Fruit fly (Drosophila melanogaster) whole organism, embryonic: ENCODE results near the gene CG6168.

ENCODE experiments used
- Adf1 ChIP-seq: fragments of 200-800 bp; sonication (Bioruptor generic); IDR thresholded peaks from 2 replicates; pipeline ENCODE4 v1.3.6; 2022; ENCODE audit warnings: missing biosample characterization, missing genetic modification characterization
- Awh ChIP-seq: fragments of 200-800 bp; sonication (Bioruptor generic); IDR thresholded peaks from 2 replicates; pipeline ENCODE4, ENCODE4 v1.3.6; 2022; ENCODE audit warnings: missing biosample characterization, missing genetic modification characterization
- Bgb ChIP-seq: fragments of 200-800 bp; sonication (Bioruptor generic); IDR thresholded peaks from 2 replicates; pipeline ENCODE4 v1.3.6; 2022; ENCODE audit warnings: missing biosample characterization, missing genetic modification characterization; ENCODE audit not compliant: partially characterized antibody
- Bteb2 ChIP-seq: fragments of 200-800 bp; sonication (Bioruptor generic); optimal IDR thresholded peaks from 2 replicates; lab custom pipeline; 2016; ENCODE audit warnings: missing biosample characterization, missing genetic modification characterization
- CG10147 ChIP-seq: fragments of 200-800 bp; sonication (Bioruptor generic); optimal IDR thresholded peaks from 2 replicates; lab custom pipeline; 2019; ENCODE audit warnings: missing biosample characterization, mild to moderate bottlenecking, missing genetic modification characterization, moderate library complexity
- CG10543 ChIP-seq: fragments of 200-800 bp; sonication (Bioruptor generic); optimal IDR thresholded peaks from 3 replicates; lab custom pipeline; 2017; ENCODE audit warnings: missing biosample characterization, mild to moderate bottlenecking, missing genetic modification characterization, moderate library complexity
- CG10654 ChIP-seq: fragments of 200-800 bp; sonication (Bioruptor generic); optimal IDR thresholded peaks from 2 replicates; lab custom pipeline; 2016; ENCODE audit warnings: missing biosample characterization, missing genetic modification characterization
- CG11504 ChIP-seq: fragments of 200-800 bp; sonication (Bioruptor generic); optimal IDR thresholded peaks from 3 replicates; lab custom pipeline; 2019; ENCODE audit warnings: missing biosample characterization, mild to moderate bottlenecking, missing genetic modification characterization, moderate library complexity
- CG12942 ChIP-seq: fragments of 200-800 bp; sonication (Bioruptor generic); optimal IDR thresholded peaks from 3 replicates; lab custom pipeline; 2016; ENCODE audit warnings: missing biosample characterization, missing genetic modification characterization
- CG15514 ChIP-seq: fragments of 200-800 bp; sonication (Bioruptor generic); optimal IDR thresholded peaks from 3 replicates; lab custom pipeline; 2017; ENCODE audit warnings: missing biosample characterization, missing genetic modification characterization, mild to moderate bottlenecking, moderate library complexity, missing genetic modification reagents
- CG3065 ChIP-seq: fragments of 200-800 bp; sonication (Bioruptor generic); optimal IDR thresholded peaks from 2 replicates; lab custom pipeline; 2016; ENCODE audit warnings: missing biosample characterization, missing genetic modification characterization
- CG31365 ChIP-seq: fragments of 200-800 bp; sonication (Bioruptor generic); optimal IDR thresholded peaks from 2 replicates; lab custom pipeline; 2018; ENCODE audit warnings: missing biosample characterization, mild to moderate bottlenecking, missing genetic modification characterization
- CG34376 ChIP-seq: fragments of 200-800 bp; sonication (Bioruptor generic); optimal IDR thresholded peaks from 2 replicates; lab custom pipeline; 2018; ENCODE audit warnings: missing biosample characterization, mild to moderate bottlenecking, missing genetic modification characterization
- CG3838 ChIP-seq: fragments of 200-800 bp; sonication (Bioruptor generic); optimal IDR thresholded peaks from 3 replicates; lab custom pipeline; 2016; ENCODE audit warnings: missing biosample characterization, missing genetic modification characterization
- CG6272 ChIP-seq: fragments of 200-800 bp; sonication (Bioruptor generic); IDR thresholded peaks from 2 replicates; pipeline ENCODE4 v1.3.6; 2022; ENCODE audit warnings: missing biosample characterization, missing genetic modification characterization
- CG7839 ChIP-seq: fragments of 200-800 bp; sonication (Bioruptor generic); optimal IDR thresholded peaks from 3 replicates; lab custom pipeline; 2018; ENCODE audit warnings: missing biosample characterization, mild to moderate bottlenecking, missing genetic modification characterization, moderate library complexity
- CG9437 ChIP-seq: fragments of 200-800 bp; sonication (Bioruptor generic); optimal IDR thresholded peaks from 2 replicates; lab custom pipeline; 2018; ENCODE audit warnings: missing biosample characterization, mild to moderate bottlenecking, missing genetic modification characterization
- CG9817 ChIP-seq: fragments of 200-800 bp; sonication (Bioruptor generic); optimal IDR thresholded peaks from 2 replicates; lab custom pipeline; 2018; ENCODE audit warnings: missing biosample characterization, mild to moderate bottlenecking, missing genetic modification characterization, moderate library complexity
- CG9876 ChIP-seq: fragments of 200-800 bp; sonication (Bioruptor generic); optimal IDR thresholded peaks from 2 replicates; lab custom pipeline; 2016; ENCODE audit warnings: missing biosample characterization, missing genetic modification characterization
- CTCF ChIP-seq: fragments of 200-800 bp; sonication (Bioruptor generic); optimal IDR thresholded peaks from 2 replicates; lab custom pipeline; 2017; ENCODE audit warnings: missing biosample characterization, mild to moderate bottlenecking, missing genetic modification characterization, moderate library complexity
- CrebB ChIP-seq: fragments of 200-800 bp; sonication (Bioruptor generic); optimal IDR thresholded peaks from 3 replicates; lab custom pipeline; 2018; ENCODE audit warnings: missing biosample characterization, mild to moderate bottlenecking, missing genetic modification characterization
- D ChIP-seq, 2 experiments: fragments of 200-800 bp in 1 of 2; fragments of >200 bp in 1 of 2; sonication (Bioruptor generic) in 1 of 2; optimal IDR thresholded peaks; 2 replicates in 1 of 2; 3 replicates in 1 of 2; lab custom pipeline; 2017; ENCODE audit warnings: mild to moderate bottlenecking in 1 of 2, missing biosample characterization in 1 of 2, missing genetic modification characterization in 1 of 2, missing genetic modification reagents in 1 of 2
- D19A ChIP-seq: fragments of 200-800 bp; optimal IDR thresholded peaks from 3 replicates; lab custom pipeline; 2019; ENCODE audit warnings: missing biosample characterization, mild to moderate bottlenecking, missing genetic modification characterization, moderate library complexity
- Dad ChIP-seq: fragments of 200-800 bp; sonication (Bioruptor generic); optimal IDR thresholded peaks from 3 replicates; lab custom pipeline; 2016; ENCODE audit warnings: missing biosample characterization, missing genetic modification characterization
- Dp ChIP-seq: fragments of 200-800 bp; sonication (Bioruptor generic); optimal IDR thresholded peaks from 2 replicates; lab custom pipeline; 2018; ENCODE audit warnings: missing biosample characterization, mild to moderate bottlenecking, missing genetic modification characterization, moderate library complexity
- E2f1 ChIP-seq: fragments of 200-800 bp; sonication (Bioruptor generic); IDR thresholded peaks from 2 replicates; pipeline ENCODE4 v1.3.6; 2022; ENCODE audit warnings: missing biosample characterization, missing genetic modification characterization
- Ets65A ChIP-seq: fragments of 200-800 bp; sonication (Bioruptor generic); peaks from one replicate; lab custom pipeline; 2016; ENCODE audit warnings: missing biosample characterization, missing genetic modification characterization
- HLH54F ChIP-seq: fragments of 200-800 bp; sonication (Bioruptor generic); optimal IDR thresholded peaks from 3 replicates; lab custom pipeline; 2016; ENCODE audit warnings: missing biosample characterization, missing genetic modification characterization
- Hand ChIP-seq: fragments of 200-800 bp; sonication (Bioruptor generic); optimal IDR thresholded peaks from 2 replicates; lab custom pipeline; 2017; ENCODE audit warnings: mild to moderate bottlenecking, missing biosample characterization, missing genetic modification reagents, missing genetic modification characterization
- Hr51 ChIP-seq, 2 experiments: fragments of 200-800 bp; sonication (Bioruptor generic); optimal IDR thresholded peaks; 2 replicates in 1 of 2; 3 replicates in 1 of 2; lab custom pipeline; 2016 to 2018; ENCODE audit warnings: missing biosample characterization in 2 of 2, missing genetic modification characterization in 2 of 2, mild to moderate bottlenecking in 1 of 2, moderate library complexity in 1 of 2
- Jarid2 ChIP-seq: fragments of 200-800 bp; sonication (Bioruptor generic); optimal IDR thresholded peaks from 3 replicates; lab custom pipeline; 2017; ENCODE audit warnings: mild to moderate bottlenecking, missing biosample characterization, missing genetic modification reagents, missing genetic modification characterization
- Med ChIP-seq: fragments of 200-800 bp; sonication (Bioruptor generic); peaks from one replicate; lab custom pipeline; 2016; ENCODE audit warnings: missing biosample characterization, missing genetic modification characterization, mild to moderate bottlenecking, inconsistent platforms, moderate library complexity
- Mrtf ChIP-seq: fragments of 200-800 bp; sonication (Bioruptor generic); IDR thresholded peaks from 3 replicates; pipeline ENCODE4 v1.3.6; 2022; ENCODE audit warnings: missing biosample characterization, missing genetic modification characterization
- Nf-YB ChIP-seq: fragments of 200-800 bp; sonication (Bioruptor generic); optimal IDR thresholded peaks from 3 replicates; lab custom pipeline; 2019; ENCODE audit warnings: missing biosample characterization, mild to moderate bottlenecking, missing genetic modification characterization, moderate library complexity
- Oaz ChIP-seq: fragments of 200-800 bp; sonication (Bioruptor generic); IDR thresholded peaks from 2 replicates; pipeline ENCODE4 v1.3.6; 2022; ENCODE audit warnings: missing biosample characterization, missing genetic modification characterization
- Optix ChIP-seq: fragments of 200-800 bp; sonication (Bioruptor generic); IDR thresholded peaks from 3 replicates; pipeline ENCODE4 v1.3.6; 2022; ENCODE audit warnings: missing biosample characterization, missing genetic modification characterization
- Sry-β ChIP-seq: fragments of 200-800 bp; sonication (Bioruptor generic); optimal IDR thresholded peaks from 2 replicates; lab custom pipeline; 2018; ENCODE audit warnings: missing biosample characterization, mild to moderate bottlenecking, missing genetic modification characterization, moderate library complexity
- ac ChIP-seq: fragments of 200-800 bp; sonication (Bioruptor generic); optimal IDR thresholded peaks from 3 replicates; lab custom pipeline; 2017; ENCODE audit warnings: missing biosample characterization, mild to moderate bottlenecking, missing genetic modification characterization
- ap ChIP-seq: fragments of 200-800 bp; sonication (Bioruptor generic); IDR thresholded peaks from 2 replicates; pipeline ENCODE4 v1.3.6; 2022; ENCODE audit warnings: missing biosample characterization, missing genetic modification characterization
- bowl ChIP-seq: fragments of 200-800 bp; sonication (Bioruptor generic); IDR thresholded peaks from 2 replicates; pipeline ENCODE4 v1.3.6; 2022; ENCODE audit warnings: missing biosample characterization, missing genetic modification characterization
- cg ChIP-seq: fragments of 200-800 bp; sonication (Bioruptor generic); optimal IDR thresholded peaks from 3 replicates; lab custom pipeline; 2019; ENCODE audit warnings: missing biosample characterization, mild to moderate bottlenecking, missing genetic modification characterization, moderate library complexity
- dan ChIP-seq: fragments of 200-800 bp; sonication (Bioruptor generic); IDR thresholded peaks from 2 replicates; pipeline ENCODE4 v1.3.6; 2022; ENCODE audit warnings: missing biosample characterization, missing genetic modification characterization
- lov ChIP-seq, 2 experiments: fragments of 200-800 bp in 1 of 2; fragments of >200 bp in 1 of 2; sonication (Bioruptor generic) in 1 of 2; IDR thresholded peaks in 1 of 2; optimal IDR thresholded peaks in 1 of 2; 2 replicates in 1 of 2; 3 replicates in 1 of 2; pipeline versions ENCODE4 v1.3.6 to Lab custom; 2017 to 2022; ENCODE audit warnings: missing biosample characterization in 1 of 2, missing genetic modification characterization in 1 of 2
- schlank ChIP-seq: fragments of 200-800 bp; sonication (Bioruptor generic); optimal IDR thresholded peaks from 2 replicates; lab custom pipeline; 2018; ENCODE audit warnings: missing biosample characterization, mild to moderate bottlenecking, missing genetic modification characterization
- sim ChIP-seq: fragments of 200-800 bp; sonication (Bioruptor generic); IDR thresholded peaks from 2 replicates; pipeline ENCODE4 v1.3.6; 2022; ENCODE audit warnings: missing biosample characterization, missing genetic modification characterization
- sima ChIP-seq: fragments of 200-800 bp; sonication (Bioruptor generic); optimal IDR thresholded peaks from 2 replicates; lab custom pipeline; 2016; ENCODE audit warnings: missing biosample characterization, missing genetic modification characterization
- vnd ChIP-seq: fragments of 200-800 bp; sonication (Bioruptor generic); IDR thresholded peaks from 3 replicates; pipeline ENCODE4 v1.3.6; 2022; ENCODE audit warnings: missing biosample characterization, missing genetic modification characterization; ENCODE audit not compliant: partially characterized antibody
- wor ChIP-seq: fragments of 200-800 bp; sonication (Bioruptor generic); IDR thresholded peaks from 2 replicates; pipeline ENCODE4 v1.3.6; 2022; ENCODE audit warnings: missing biosample characterization, missing genetic modification characterization
- zf30C ChIP-seq: fragments of 200-800 bp; sonication (Bioruptor generic); optimal IDR thresholded peaks from 3 replicates; lab custom pipeline; 2018; ENCODE audit warnings: missing biosample characterization, mild to moderate bottlenecking, missing genetic modification characterization
- zfh1 ChIP-seq: fragments of 200-800 bp; sonication (Bioruptor generic); IDR thresholded peaks from 3 replicates; pipeline ENCODE4 v1.3.6; 2022; ENCODE audit warnings: missing biosample characterization, missing genetic modification characterization

The CG6168 gene

dm6 chr3L:11354298-11354757 lies 32.8 kb upstream of the CG6168 start (continued):
- TF ChIP-seq D (optimal IDR thresholded peaks at IDR 0.05; lab: Kevin White, UChicago), result no peak
- peak; percentile 64 for TF ChIP-seq D (GFP tag; optimal IDR thresholded peaks at IDR 0.05; lab: Kevin White, UChicago)
- peak; percentile 46 for TF ChIP-seq Hand (GFP tag; lab: Kevin White, UChicago)
- TF ChIP-seq cg, result peak; percentile 21
- peak; percentile 90 for TF ChIP-seq Med (GFP tag; lab: Kevin White, UChicago)
- peak; percentile 78 for TF ChIP-seq zfh1
- peak; percentile 60 to 66 for TF ChIP-seq Hr51 (GFP tag; optimal IDR thresholded peaks at IDR 0.05; lab: Kevin White, UChicago)
- TF ChIP-seq CG3838 (GFP tag; lab: Kevin White, UChicago), result peak; percentile 55
- no peak for TF ChIP-seq CG12942
- peak; percentile 51 for TF ChIP-seq CTCF (GFP tag; lab: Kevin White, UChicago)
- no peak for TF ChIP-seq zf30C
- no peak for TF ChIP-seq wor
- TF ChIP-seq CG10147 (GFP tag; lab: Kevin White, UChicago), result peak; percentile 70
- TF ChIP-seq Nf-YB (GFP tag; lab: Kevin White, UChicago), result peak; percentile 42
- TF ChIP-seq Oaz, result no peak
- TF ChIP-seq D19A (tag; lab: Kevin White, UChicago), result peak; percentile 43
- TF ChIP-seq Ets65A (GFP tag; lab: Kevin White, UChicago), result no peak
- TF ChIP-seq Bteb2 (GFP tag; lab: Kevin White, UChicago), result peak; percentile 41
- no peak for TF ChIP-seq Bgb (GFP tag; lab: Robert Waterston, UW)
- TF ChIP-seq CG9437 (GFP tag; lab: Kevin White, UChicago), result peak; percentile 24
- TF ChIP-seq sima (GFP tag; lab: Kevin White, UChicago), result no peak
- no peak; the same call in 2 of the 3 replicates for TF ChIP-seq Optix (GFP tag; lab: Robert Waterston, UW)
- TF ChIP-seq CG10654 (GFP tag; lab: Kevin White, UChicago), result peak; percentile 55
- no peak for TF ChIP-seq CG9876 (GFP tag; lab: Kevin White, UChicago)
- TF ChIP-seq CG7839 (tag; lab: Kevin White, UChicago), result peak; percentile 59
- TF ChIP-seq schlank (tag; lab: Kevin White, UChicago), result peak; percentile 67
- TF ChIP-seq CG3065 (GFP tag; lab: Kevin White, UChicago), result peak; percentile 35
- TF ChIP-seq CG34376, result peak; percentile 54
- no peak for TF ChIP-seq sim (GFP tag; lab: Robert Waterston, UW)
- no peak for TF ChIP-seq CG6272 (GFP tag; lab: Robert Waterston, UW)
- TF ChIP-seq vnd (GFP tag; lab: Robert Waterston, UW), result no peak
- TF ChIP-seq Mrtf (GFP tag; lab: Robert Waterston, UW), result no peak
- TF ChIP-seq CG11504 (tag; lab: Kevin White, UChicago), result peak; percentile 72
- TF ChIP-seq ap (GFP tag; lab: Robert Waterston, UW), result no peak
- TF ChIP-seq bowl (GFP tag; lab: Robert Waterston, UW), result no peak
- no peak for TF ChIP-seq dan (GFP tag; lab: Robert Waterston, UW)
- peak; percentile 81 for TF ChIP-seq CG10543 (GFP tag; lab: Kevin White, UChicago)
- no peak for TF ChIP-seq CG9817 (tag; lab: Kevin White, UChicago)
- TF ChIP-seq Dp (GFP tag; lab: Kevin White, UChicago), result no peak
- peak; percentile 96 for TF ChIP-seq ac
- TF ChIP-seq E2f1 (GFP tag; lab: Robert Waterston, UW), result peak; percentile 25; the same call in 1 of the 2 replicates
- no peak for TF ChIP-seq lov (optimal IDR thresholded peaks at IDR 0.05; lab: Kevin White, UChicago)
- peak; percentile 71; the same call in 1 of the 3 replicates for TF ChIP-seq lov (GFP tag; IDR thresholded peaks at IDR 0.05; lab: Robert Waterston, UW)
- peak; percentile 57 for TF ChIP-seq Sry-β (GFP tag; lab: Kevin White, UChicago)
- TF ChIP-seq Dad, result peak; percentile 4
- TF ChIP-seq Awh (GFP tag; lab: Robert Waterston, UW), result peak; percentile 77
- peak; percentile 75 for TF ChIP-seq CG31365 (tag; lab: Kevin White, UChicago)
- TF ChIP-seq HLH54F (GFP tag; lab: Kevin White, UChicago), result no peak
- peak; percentile 84 for TF ChIP-seq CrebB (tag; lab: Kevin White, UChicago)
- peak; percentile 24; the same call in 1 of the 2 replicates for TF ChIP-seq Adf1 (GFP tag; lab: Robert Waterston, UW)
- TF ChIP-seq Jarid2, result peak; percentile 62
- TF ChIP-seq CG15514 (GFP tag; lab: Kevin White, UChicago), result peak; percentile 81
